Worm (Caenorhabditis elegans) whole organism, late embryonic: ENCODE measurements around the gene W04B5.5.

Source experiments
- F13H6.1 ChIP-seq: sonication (generic microtip); optimal IDR thresholded peaks from 2 replicates; lab custom pipeline; 2016; ENCODE audit warnings: missing genetic modification characterization, missing compliant biosample characterization
- ahr-1 ChIP-seq: sonication (generic microtip); optimal IDR thresholded peaks from 2 replicates; lab custom pipeline; 2016; ENCODE audit warnings: missing genetic modification characterization, missing compliant biosample characterization
- ceh-19 ChIP-seq: fragments of 200-800 bp; sonication (Bioruptor generic); optimal IDR thresholded peaks from 2 replicates; lab custom pipeline; 2018; ENCODE audit warnings: mild to moderate bottlenecking, missing genetic modification characterization, missing compliant biosample characterization
- ceh-24 ChIP-seq: sonication (generic microtip); optimal IDR thresholded peaks from 2 replicates; lab custom pipeline; 2016; ENCODE audit warnings: mild to moderate bottlenecking, missing genetic modification characterization, missing compliant biosample characterization
- ceh-48 ChIP-seq: sonication (generic microtip); optimal IDR thresholded peaks from 2 replicates; lab custom pipeline; 2016; ENCODE audit warnings: missing genetic modification characterization, inconsistent platforms, missing compliant biosample characterization
- ceh-9 ChIP-seq: sonication (generic microtip); optimal IDR thresholded peaks from 2 replicates; lab custom pipeline; 2016; ENCODE audit warnings: mild to moderate bottlenecking, missing genetic modification characterization, inconsistent platforms, missing compliant biosample characterization
- che-1 ChIP-seq: sonication (generic microtip); optimal IDR thresholded peaks from 2 replicates; lab custom pipeline; 2016; ENCODE audit warnings: mild to moderate bottlenecking, missing genetic modification characterization, missing compliant biosample characterization
- dve-1 ChIP-seq: sonication (generic microtip); optimal IDR thresholded peaks from 2 replicates; lab custom pipeline; 2017; ENCODE audit warnings: antibody characterized with exemption, mild to moderate bottlenecking, missing genetic modification characterization, missing compliant biosample characterization
- elt-2 ChIP-seq: sonication (generic microtip); optimal IDR thresholded peaks from 2 replicates; lab custom pipeline; 2016; ENCODE audit warnings: missing genetic modification reagents, missing genetic modification characterization, missing compliant biosample characterization
- elt-4 ChIP-seq: sonication (generic microtip); optimal IDR thresholded peaks from 2 replicates; lab custom pipeline; 2016; ENCODE audit warnings: missing genetic modification characterization, missing compliant biosample characterization
- fax-1 ChIP-seq: sonication (generic microtip); optimal IDR thresholded peaks from 2 replicates; lab custom pipeline; 2016; ENCODE audit warnings: missing genotype, missing genetic modification characterization, missing compliant biosample characterization
- gmeb-2 ChIP-seq: sonication (generic microtip); optimal IDR thresholded peaks from 2 replicates; lab custom pipeline; 2016; ENCODE audit warnings: missing genetic modification characterization, inconsistent platforms, missing compliant biosample characterization
- hlh-8 ChIP-seq: sonication (generic microtip); optimal IDR thresholded peaks from 2 replicates; lab custom pipeline; 2016; ENCODE audit warnings: missing genotype, missing genetic modification characterization, missing compliant biosample characterization
- nhr-11 ChIP-seq: fragments of 150-350 bp; optimal IDR thresholded peaks from 2 replicates; lab custom pipeline; 2014; ENCODE audit warnings: missing biosample characterization, missing genetic modification characterization
- odd-2 ChIP-seq: sonication (generic microtip); optimal IDR thresholded peaks from 2 replicates; lab custom pipeline; 2017; ENCODE audit warnings: antibody characterized with exemption, mild to moderate bottlenecking, missing genetic modification characterization, missing compliant biosample characterization
- pqm-1 ChIP-seq: sonication (generic microtip); optimal IDR thresholded peaks from 2 replicates; lab custom pipeline; 2016; ENCODE audit warnings: missing genetic modification characterization, missing compliant biosample characterization
- pros-1 ChIP-seq: fragments of 150-350 bp; optimal IDR thresholded peaks from 2 replicates; lab custom pipeline; 2014; ENCODE audit warnings: missing biosample characterization, missing genetic modification reagents, missing genetic modification characterization
- rnt-1 ChIP-seq: sonication (generic microtip); optimal IDR thresholded peaks from 2 replicates; lab custom pipeline; 2016; ENCODE audit warnings: missing genetic modification characterization, missing compliant biosample characterization
- sox-4 ChIP-seq: sonication (generic microtip); optimal IDR thresholded peaks from 2 replicates; lab custom pipeline; 2017; ENCODE audit warnings: mild to moderate bottlenecking, missing genetic modification characterization, inconsistent platforms, missing compliant biosample characterization
- syd-9 ChIP-seq: sonication (generic microtip); optimal IDR thresholded peaks from 2 replicates; lab custom pipeline; 2016; ENCODE audit warnings: mild to moderate bottlenecking, missing genetic modification characterization, moderate library complexity, missing compliant biosample characterization
- unc-55 ChIP-seq: sonication (generic microtip); optimal IDR thresholded peaks from 2 replicates; lab custom pipeline; 2017; ENCODE audit warnings: missing biosample characterization, missing genetic modification reagents, missing genetic modification characterization

Gene W04B5.5

DNA sequence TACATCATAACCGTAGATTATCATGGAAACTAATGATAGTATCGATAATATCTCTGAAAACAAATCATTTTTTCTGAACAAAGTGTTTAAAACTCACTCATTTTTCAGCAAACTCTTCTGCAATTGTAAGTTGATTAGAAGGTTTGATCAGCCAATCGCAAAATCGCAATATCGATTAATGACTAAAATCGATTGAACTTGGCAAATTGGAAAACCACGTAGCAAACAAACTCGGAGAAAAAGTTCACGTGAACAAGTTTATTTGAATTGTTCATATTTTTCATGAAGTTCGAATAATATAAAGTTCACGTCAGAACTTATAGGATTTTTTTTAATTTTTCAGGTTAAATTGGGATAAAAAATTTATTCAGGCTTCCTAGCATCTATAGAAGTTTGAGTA, 46.1 kb downstream of the W04B5.5 start, which contains the start of gene H04J21.1:
Gene H04J21.1, minus strand, starts transcription at position 101 of the 400 bp plus-strand sequence.
- TF ChIP-seq rnt-1 (no peak), nhr-11 (tag; lab: Kevin White, UChicago) (no peak), fax-1 (tag; lab: Kevin White, UChicago) (no peak), ceh-48 (tag; lab: Kevin White, UChicago) (no peak), elt-2 (tag; lab: Kevin White, UChicago) (no peak), elt-4 (tag; lab: Kevin White, UChicago) (no peak), dve-1 (no peak), syd-9 (tag; lab: Kevin White, UChicago) (no peak), pqm-1 (tag; lab: Kevin White, UChicago) (no peak), pros-1 (tag; lab: Kevin White, UChicago) (no peak), ceh-24 (tag; lab: Kevin White, UChicago) (no peak), F13H6.1 (no peak), che-1 (tag; lab: Kevin White, UChicago) (no peak), ahr-1 (tag; lab: Kevin White, UChicago) (no peak), ceh-19 (GFP tag; lab: Kevin White, UChicago) (no peak), hlh-8 (tag; lab: Kevin White, UChicago) (no peak), odd-2 (no peak)

DNA sequence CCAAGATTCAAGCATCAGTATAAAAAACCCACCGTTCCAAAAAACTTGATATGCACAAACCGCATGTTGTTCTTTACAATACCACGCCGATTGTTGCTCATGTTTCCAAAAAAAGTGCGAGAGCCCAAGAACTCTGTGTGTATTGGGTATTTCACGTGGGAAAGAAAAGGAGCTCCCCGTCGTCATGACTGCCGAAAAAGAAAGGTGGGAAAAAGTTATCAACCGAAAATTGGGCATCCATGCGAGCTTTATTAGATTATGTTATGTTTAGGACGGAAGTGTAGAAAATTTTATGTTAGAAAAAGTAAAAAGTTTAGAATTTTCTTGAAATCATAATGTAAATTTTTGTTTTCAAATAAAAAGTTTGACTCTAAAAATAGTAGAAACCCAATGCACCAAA, 49.6 kb downstream of the W04B5.5 start, which contains the start of gene H04J21.4:
Gene H04J21.4, minus strand, starts transcription at position 101 of the 400 bp plus-strand sequence.
- no peak for TF ChIP-seq syd-9 (tag; lab: Kevin White, UChicago)
- no peak for TF ChIP-seq gmeb-2 (tag; lab: Kevin White, UChicago)
- TF ChIP-seq ceh-9 (tag; lab: Kevin White, UChicago), result no peak
- TF ChIP-seq, all 69 proteins: peak for 0

DNA sequence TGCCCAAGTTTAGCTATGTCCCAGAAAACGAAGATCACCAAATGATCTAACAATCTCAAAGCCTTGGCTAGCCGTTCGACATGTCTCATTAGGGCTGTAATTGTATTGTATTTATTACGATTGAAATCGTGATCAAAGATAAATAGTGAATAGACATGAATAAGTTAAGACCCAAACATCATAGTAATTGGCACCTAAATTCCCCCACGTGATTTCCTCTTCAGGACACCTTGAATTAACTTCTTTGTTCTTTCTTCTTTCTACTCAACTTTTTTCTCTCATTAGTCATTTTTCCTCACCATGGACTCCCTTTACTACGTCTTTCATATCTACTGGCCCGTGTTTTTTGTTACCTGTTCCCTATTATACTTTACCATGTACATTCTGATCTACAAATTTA, 55.4 kb downstream of the W04B5.5 start, which contains the start of gene srd-69:
Gene srd-69, plus strand, starts transcription at position 301 of the 400 bp plus-strand sequence.
- no peak for TF ChIP-seq unc-55 (GFP tag; lab: Kevin White, UChicago)
- no peak for TF ChIP-seq sox-4 (tag; lab: Kevin White, UChicago)
